Fruit fly (Drosophila melanogaster) whole organism, embryonic: ENCODE results near the gene SuUR.

Experiments
- ATbp ChIP-seq: fragments of 200-800 bp; sonication (Bioruptor generic); optimal IDR thresholded peaks from 2 replicates; lab custom pipeline; 2017; ENCODE audit warnings: missing biosample characterization, mild to moderate bottlenecking, missing genetic modification characterization, missing genetic modification reagents
- CG10267 ChIP-seq: fragments of 200-800 bp; sonication (Bioruptor generic); optimal IDR thresholded peaks from 2 replicates; lab custom pipeline; 2018; ENCODE audit warnings: missing biosample characterization, mild to moderate bottlenecking, missing genetic modification characterization, moderate library complexity
- CG10565 ChIP-seq: fragments of 200-800 bp; sonication (Bioruptor generic); optimal IDR thresholded peaks from 3 replicates; lab custom pipeline; 2016; ENCODE audit warnings: missing biosample characterization, mild to moderate bottlenecking, missing genetic modification characterization
- CG10979 ChIP-seq: fragments of 200-800 bp; sonication (Bioruptor generic); optimal IDR thresholded peaks from 2 replicates; lab custom pipeline; 2018; ENCODE audit warnings: missing biosample characterization, mild to moderate bottlenecking, missing genetic modification characterization, moderate library complexity
- CG11398 ChIP-seq: fragments of 200-800 bp; sonication (Bioruptor generic); optimal IDR thresholded peaks from 2 replicates; lab custom pipeline; 2016; ENCODE audit warnings: missing biosample characterization, missing genetic modification characterization
- CG1233 ChIP-seq: fragments of 200-800 bp; sonication (Bioruptor generic); optimal IDR thresholded peaks from 4 replicates; lab custom pipeline; 2018; ENCODE audit warnings: missing biosample characterization, mild to moderate bottlenecking, missing genetic modification characterization
- CG14050 ChIP-seq: fragments of 200-800 bp; sonication (Bioruptor generic); IDR thresholded peaks from 3 replicates; pipeline ENCODE4 v1.3.6; 2022; ENCODE audit warnings: missing biosample characterization, missing genetic modification characterization
- CG14441 ChIP-seq: fragments of 200-800 bp; sonication (Bioruptor generic); IDR thresholded peaks from 2 replicates; pipeline ENCODE4 v1.3.6; 2022; ENCODE audit warnings: missing biosample characterization, missing genetic modification characterization
- CG1529 ChIP-seq: fragments of 200-800 bp; sonication (Bioruptor generic); optimal IDR thresholded peaks from 3 replicates; lab custom pipeline; 2018; ENCODE audit warnings: missing biosample characterization, missing genetic modification characterization
- CG16815 ChIP-seq: fragments of 200-800 bp; sonication (Bioruptor generic); optimal IDR thresholded peaks from 3 replicates; lab custom pipeline; 2017; ENCODE audit warnings: missing biosample characterization, mild to moderate bottlenecking, missing genetic modification characterization
- CG17568 ChIP-seq: fragments of 200-800 bp; sonication (Bioruptor generic); optimal IDR thresholded peaks from 2 replicates; lab custom pipeline; 2018; ENCODE audit warnings: missing biosample characterization, mild to moderate bottlenecking, missing genetic modification characterization, moderate library complexity
- CG18599 ChIP-seq: fragments of 200-800 bp; sonication (Bioruptor generic); optimal IDR thresholded peaks from 3 replicates; lab custom pipeline; 2017; ENCODE audit warnings: missing biosample characterization, missing genetic modification characterization, mild to moderate bottlenecking, moderate library complexity, missing genetic modification reagents
- CG18764 ChIP-seq: fragments of 200-800 bp; sonication (Bioruptor generic); optimal IDR thresholded peaks from 3 replicates; lab custom pipeline; 2016; ENCODE audit warnings: missing biosample characterization, missing genetic modification characterization
- CG2889 ChIP-seq: fragments of 200-800 bp; sonication (Bioruptor generic); IDR thresholded peaks from 3 replicates; pipeline ENCODE4 v1.3.6; 2022; ENCODE audit warnings: missing biosample characterization, missing genetic modification characterization
- CG31388 ChIP-seq: fragments of 200-800 bp; sonication (Bioruptor generic); optimal IDR thresholded peaks from 2 replicates; lab custom pipeline; 2016; ENCODE audit warnings: missing biosample characterization, missing genetic modification characterization
- CG3163 ChIP-seq: fragments of 200-800 bp; sonication (Bioruptor generic); optimal IDR thresholded peaks from 3 replicates; lab custom pipeline; 2016; ENCODE audit warnings: missing biosample characterization, missing genetic modification characterization
- CG4820 ChIP-seq: fragments of 200-800 bp; sonication (Bioruptor generic); optimal IDR thresholded peaks from 3 replicates; lab custom pipeline; 2016; ENCODE audit warnings: missing biosample characterization, missing genetic modification characterization
- CG4854 ChIP-seq: fragments of 200-800 bp; sonication (Bioruptor generic); optimal IDR thresholded peaks from 2 replicates; lab custom pipeline; 2016; ENCODE audit warnings: missing biosample characterization, missing genetic modification characterization, inconsistent platforms
- CG7372 ChIP-seq: fragments of 200-800 bp; sonication (Bioruptor generic); IDR thresholded peaks from 2 replicates; pipeline ENCODE4 v1.3.6; 2022; ENCODE audit warnings: missing biosample characterization, missing genetic modification characterization
- CG7928 ChIP-seq: fragments of 200-800 bp; sonication (Bioruptor generic); optimal IDR thresholded peaks from 2 replicates; lab custom pipeline; 2017; ENCODE audit warnings: missing biosample characterization, mild to moderate bottlenecking, missing genetic modification characterization
- CG8359 ChIP-seq: fragments of 200-800 bp; sonication (Bioruptor generic); optimal IDR thresholded peaks from 2 replicates; lab custom pipeline; 2017; ENCODE audit warnings: missing biosample characterization, mild to moderate bottlenecking, missing genetic modification characterization, borderline replicate concordance
- CG8388 ChIP-seq: fragments of 200-800 bp; sonication (Bioruptor generic); optimal IDR thresholded peaks from 2 replicates; lab custom pipeline; 2019; ENCODE audit warnings: missing biosample characterization, mild to moderate bottlenecking, missing genetic modification characterization, moderate library complexity
- CG9932 ChIP-seq: fragments of 200-800 bp; sonication (Bioruptor generic); IDR thresholded peaks from 2 replicates; pipeline ENCODE4 v1.3.6; 2022; ENCODE audit warnings: missing biosample characterization, missing genetic modification characterization
- Camta ChIP-seq: fragments of 200-800 bp; sonication (Bioruptor generic); optimal IDR thresholded peaks from 2 replicates; lab custom pipeline; 2016; ENCODE audit warnings: missing biosample characterization, missing genetic modification characterization
- Ets97D ChIP-seq: fragments of 200-800 bp; sonication (Bioruptor generic); optimal IDR thresholded peaks from 3 replicates; lab custom pipeline; 2016; ENCODE audit warnings: missing biosample characterization, missing genetic modification characterization
- Gug ChIP-seq: fragments of 200-800 bp; sonication (Bioruptor generic); IDR thresholded peaks from 4 replicates; pipeline ENCODE4 v1.3.6; 2022; ENCODE audit warnings: missing biosample characterization, missing genetic modification characterization
- HLHmδ ChIP-seq: fragments of 200-800 bp; sonication (Bioruptor generic); optimal IDR thresholded peaks from 2 replicates; lab custom pipeline; 2018; ENCODE audit warnings: missing biosample characterization, mild to moderate bottlenecking, missing genetic modification characterization, moderate library complexity
- HmgD ChIP-seq: fragments of 200-800 bp; sonication (Bioruptor generic); optimal IDR thresholded peaks from 3 replicates; lab custom pipeline; 2016; ENCODE audit warnings: missing biosample characterization, missing genetic modification characterization
- Hr39 ChIP-seq: fragments of >200 bp; optimal IDR thresholded peaks from 2 replicates; lab custom pipeline; 2017
- Med ChIP-seq: fragments of 200-800 bp; sonication (Bioruptor generic); peaks from one replicate; lab custom pipeline; 2016; ENCODE audit warnings: missing biosample characterization, missing genetic modification characterization, mild to moderate bottlenecking, inconsistent platforms, moderate library complexity
- Mes4 ChIP-seq: fragments of 200-800 bp; sonication (Bioruptor generic); optimal IDR thresholded peaks from 2 replicates; lab custom pipeline; 2016; ENCODE audit warnings: missing biosample characterization, missing genetic modification characterization
- NfI ChIP-seq: fragments of 200-800 bp; sonication (Bioruptor generic); optimal IDR thresholded peaks from 3 replicates; lab custom pipeline; 2018; ENCODE audit warnings: missing biosample characterization, mild to moderate bottlenecking, missing genetic modification characterization, moderate library complexity
- Oaz ChIP-seq: fragments of 200-800 bp; sonication (Bioruptor generic); IDR thresholded peaks from 2 replicates; pipeline ENCODE4 v1.3.6; 2022; ENCODE audit warnings: missing biosample characterization, missing genetic modification characterization
- Oli ChIP-seq: fragments of 200-800 bp; sonication (Bioruptor generic); optimal IDR thresholded peaks from 2 replicates; lab custom pipeline; 2018; ENCODE audit warnings: missing biosample characterization, mild to moderate bottlenecking, missing genetic modification characterization, moderate library complexity
- Optix ChIP-seq: fragments of 200-800 bp; sonication (Bioruptor generic); IDR thresholded peaks from 3 replicates; pipeline ENCODE4 v1.3.6; 2022; ENCODE audit warnings: missing biosample characterization, missing genetic modification characterization
- Side ChIP-seq: fragments of 200-800 bp; sonication (Bioruptor generic); optimal IDR thresholded peaks from 2 replicates; lab custom pipeline; 2016; ENCODE audit warnings: missing biosample characterization, missing genetic modification characterization
- Spps ChIP-seq: fragments of 200-800 bp; sonication (Bioruptor generic); optimal IDR thresholded peaks from 2 replicates; lab custom pipeline; 2018; ENCODE audit warnings: missing biosample characterization, mild to moderate bottlenecking, missing genetic modification characterization
- ac ChIP-seq: fragments of 200-800 bp; sonication (Bioruptor generic); optimal IDR thresholded peaks from 3 replicates; lab custom pipeline; 2017; ENCODE audit warnings: missing biosample characterization, mild to moderate bottlenecking, missing genetic modification characterization
- ara ChIP-seq: fragments of 200-800 bp; sonication (Bioruptor generic); IDR thresholded peaks from 2 replicates; pipeline ENCODE4 v1.3.6; 2022; ENCODE audit warnings: missing biosample characterization, missing genetic modification characterization
- en ChIP-seq: fragments of 200-800 bp; sonication (Bioruptor generic); optimal IDR thresholded peaks from 2 replicates; lab custom pipeline; 2016; ENCODE audit warnings: missing biosample characterization, missing genetic modification characterization
- fu2 ChIP-seq: fragments of 200-800 bp; sonication (Bioruptor generic); optimal IDR thresholded peaks from 2 replicates; lab custom pipeline; 2016; ENCODE audit warnings: missing biosample characterization, missing genetic modification characterization
- gcm2 ChIP-seq: fragments of 200-800 bp; sonication (Bioruptor generic); optimal IDR thresholded peaks from 2 replicates; lab custom pipeline; 2016; ENCODE audit warnings: missing biosample characterization, missing genetic modification characterization
- otp ChIP-seq: fragments of 200-800 bp; sonication (Bioruptor generic); IDR thresholded peaks from 3 replicates; pipeline ENCODE4, ENCODE4 v1.3.6; 2022; ENCODE audit warnings: missing biosample characterization, missing genetic modification characterization
- psq ChIP-seq: fragments of 200-800 bp; sonication (Bioruptor generic); optimal IDR thresholded peaks from 2 replicates; lab custom pipeline; 2017; ENCODE audit warnings: missing biosample characterization, missing genetic modification characterization
- row ChIP-seq: fragments of 200-800 bp; sonication (Bioruptor generic); IDR thresholded peaks from 3 replicates; pipeline ENCODE4 v1.3.6; 2022; ENCODE audit warnings: missing biosample characterization, missing genetic modification characterization
- sqz ChIP-seq: fragments of 200-800 bp; sonication (Bioruptor generic); optimal IDR thresholded peaks from 3 replicates; lab custom pipeline; 2018; ENCODE audit warnings: missing biosample characterization, mild to moderate bottlenecking, missing genetic modification characterization
- ssp ChIP-seq: fragments of 200-800 bp; sonication (Bioruptor generic); IDR thresholded peaks from 2 replicates; pipeline ENCODE4 v1.3.6; 2022; ENCODE audit warnings: missing biosample characterization, missing genetic modification characterization
- tap ChIP-seq: fragments of 200-800 bp; optimal IDR thresholded peaks from 3 replicates; lab custom pipeline; 2019; ENCODE audit warnings: missing biosample characterization, mild to moderate bottlenecking, missing genetic modification characterization, moderate library complexity
- tio ChIP-seq: fragments of 200-800 bp; sonication (Bioruptor generic); optimal IDR thresholded peaks from 2 replicates; lab custom pipeline; 2017; ENCODE audit warnings: missing biosample characterization, missing genetic modification characterization, inconsistent platforms
- trh ChIP-seq: fragments of 200-800 bp; sonication (Bioruptor generic); optimal IDR thresholded peaks from 2 replicates; lab custom pipeline; 2016; ENCODE audit warnings: missing biosample characterization, missing genetic modification characterization

Gene SuUR

DNA sequence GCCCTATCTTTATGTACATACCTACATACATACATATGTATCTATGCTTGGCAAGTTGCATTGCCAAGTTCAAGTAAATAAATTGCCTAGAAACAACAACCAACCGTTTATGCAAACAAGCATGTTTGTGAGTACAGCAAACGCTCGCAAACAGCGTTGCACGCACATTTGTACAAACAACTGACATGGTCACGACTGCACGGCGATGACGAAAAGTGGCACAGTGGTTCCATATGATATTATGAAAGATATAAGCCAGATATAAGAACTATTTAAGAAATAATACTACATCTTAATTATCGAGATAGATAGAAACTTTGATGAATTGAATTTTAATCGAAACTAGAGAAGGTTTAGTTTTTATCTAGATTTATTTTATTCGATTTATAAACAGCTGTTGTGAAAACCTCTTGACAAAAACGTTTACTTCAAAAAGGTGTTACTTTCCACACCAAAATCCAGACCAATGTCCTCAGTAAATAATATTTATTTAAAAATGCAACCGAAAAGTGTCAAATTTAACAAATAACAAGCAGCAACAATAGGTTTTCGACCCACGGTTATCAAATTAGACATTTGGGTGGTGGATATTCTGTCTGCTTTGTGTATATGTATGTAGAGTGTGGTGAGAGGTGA is 25.1 kb downstream of the SuUR start (continued):
- TF ChIP-seq otp (GFP tag; lab: Robert Waterston, UW) (peak; percentile 91), CG9932 (peak; percentile 41; the same call in 1 of the 2 replicates), trh (GFP tag; lab: Kevin White, UChicago) (peak; percentile 76), Mes4 (peak; percentile 85), CG2889 (0 out of 3 replicates have a peak, but pooled peaks have one; percentile 37), Spps (tag; lab: Kevin White, UChicago) (peak; percentile 53), CG1233 (GFP tag; lab: Kevin White, UChicago) (peak; percentile 85), CG14441 (GFP tag; lab: Robert Waterston, UW) (peak; percentile 73; the same call in 1 of the 2 replicates), row (peak; percentile 90), Camta (GFP tag; lab: Kevin White, UChicago) (peak; percentile 89), CG16815 (GFP tag; lab: Kevin White, UChicago) (peak; percentile 86), Oli (tag; lab: Kevin White, UChicago) (peak; percentile 97), Gug (GFP tag; lab: Robert Waterston, UW) (peak; percentile 54; the same call in 3 of the 4 replicates), CG8359 (GFP tag; lab: Kevin White, UChicago) (peak; percentile 71), ssp (GFP tag; lab: Robert Waterston, UW) (peak; percentile 68), en (GFP tag; lab: Kevin White, UChicago) (peak; percentile 34), Med (GFP tag; lab: Kevin White, UChicago) (peak; percentile 86), CG10565 (peak; percentile 29), Ets97D (GFP tag; lab: Kevin White, UChicago) (peak; percentile 67), ac (GFP tag; lab: Kevin White, UChicago) (peak; percentile 75), HLHmδ (GFP tag; lab: Kevin White, UChicago) (peak; percentile 65), tio (peak; percentile 95), NfI (GFP tag; lab: Kevin White, UChicago) (peak; percentile 89), tap (peak; percentile 87), CG8388 (GFP tag; lab: Kevin White, UChicago) (peak; percentile 90), CG11398 (GFP tag; lab: Kevin White, UChicago) (peak; percentile 83), CG4854 (GFP tag; lab: Kevin White, UChicago) (peak; percentile 73), Side (GFP tag; lab: Kevin White, UChicago) (peak; percentile 77), psq (peak; percentile 75), sqz (GFP tag; lab: Kevin White, UChicago) (peak; percentile 86), CG10979 (peak; percentile 95), Hr39 (lab: Kevin White, UChicago) (no peak), ara (GFP tag; lab: Robert Waterston, UW) (peak; percentile 87), CG3163 (peak; percentile 59), CG10267 (tag; lab: Kevin White, UChicago) (peak; percentile 88), ATbp (GFP tag; lab: Kevin White, UChicago) (peak; percentile 86), Optix (GFP tag; lab: Robert Waterston, UW) (peak; percentile 75), CG7928 (peak; percentile 14), CG1529 (GFP tag; lab: Kevin White, UChicago) (peak; percentile 94), fu2 (GFP tag; lab: Kevin White, UChicago) (peak; percentile 51), CG4820 (GFP tag; lab: Kevin White, UChicago) (peak; percentile 87), CG31388 (GFP tag; lab: Kevin White, UChicago) (peak; percentile 81), CG17568 (peak; percentile 77), CG7372 (GFP tag; lab: Robert Waterston, UW) (peak; percentile 72; the same call in 1 of the 2 replicates), Oaz (GFP tag; lab: Robert Waterston, UW) (peak; percentile 43; the same call in 1 of the 2 replicates), gcm2 (GFP tag; lab: Kevin White, UChicago) (peak; percentile 91), HmgD (GFP tag; lab: Kevin White, UChicago) (no peak), CG14050 (peak; percentile 35; the same call in 2 of the 3 replicates), CG18764 (peak; percentile 81), CG18599 (peak; percentile 85)
